Worm (Caenorhabditis elegans) whole organism, young adult: ENCODE measurements around the gene rict-1.
"Not testable (repeated sequence)": the region's sequence is repeated elsewhere in the genome, so short reads cannot be mapped to it uniquely, and the experiment has no call there.

Experiments
- B0035.1 ChIP-seq: sonication (generic microtip); optimal IDR thresholded peaks from 2 replicates; lab custom pipeline; 2016; ENCODE audit warnings: missing genetic modification characterization, mild to moderate bottlenecking, missing compliant biosample characterization, missing genotype, missing genetic modification reagents
- B0336.3 ChIP-seq: fragments of 200-800 bp; sonication (Bioruptor generic); IDR thresholded peaks from 2 replicates; pipeline ENCODE4 v1.3.6; 2022; ENCODE audit warnings: missing genetic modification characterization, missing compliant biosample characterization
- C06A6.2 ChIP-seq: fragments of 200-800 bp; sonication (Bioruptor generic); conservative IDR thresholded peaks from 2 replicates; pipeline ENCODE4 v1.3.6; 2022; ENCODE audit warnings: missing genetic modification characterization, missing compliant biosample characterization
- C17E4.6 ChIP-seq: fragments of 200-800 bp; sonication (Bioruptor generic); IDR thresholded peaks from 2 replicates; pipeline ENCODE4 v1.3.6; 2022; ENCODE audit warnings: missing genetic modification reagents, missing genetic modification characterization, missing compliant biosample characterization
- F23B12.7 ChIP-seq: sonication (generic microtip); optimal IDR thresholded peaks from 2 replicates; lab custom pipeline; 2017; ENCODE audit warnings: missing genetic modification characterization, mild to moderate bottlenecking, missing compliant biosample characterization, antibody characterized with exemption, moderate library complexity; ENCODE audit not compliant: insufficient read depth
- F39B2.1 ChIP-seq: fragments of 200-800 bp; sonication (Bioruptor generic); IDR thresholded peaks from 2 replicates; pipeline ENCODE4 v1.3.6; 2022; ENCODE audit warnings: missing genetic modification reagents, missing genetic modification characterization, missing compliant biosample characterization
- F52B5.7 ChIP-seq: sonication (generic microtip); optimal IDR thresholded peaks from 2 replicates; lab custom pipeline; 2016; ENCODE audit warnings: mild to moderate bottlenecking, missing genetic modification characterization, missing compliant biosample characterization
- K12H6.12 ChIP-seq: fragments of 200-800 bp; sonication (Bioruptor generic); optimal IDR thresholded peaks from 2 replicates; lab custom pipeline; 2018; ENCODE audit warnings: mild to moderate bottlenecking, missing genetic modification characterization, missing compliant biosample characterization
- Y53F4B.3 ChIP-seq: fragments of 200-800 bp; sonication (Bioruptor generic); IDR thresholded peaks from 2 replicates; pipeline ENCODE4 v1.3.6; 2022; ENCODE audit warnings: missing genetic modification reagents, missing genetic modification characterization, missing compliant biosample characterization
- ama-1 ChIP-seq, 3 experiments: fragments of 150-350 bp in 1 of 3; sonication (generic microtip) in 2 of 3; optimal IDR thresholded peaks; 2 replicates each; lab custom pipeline; 2014 to 2018; ENCODE audit warnings: missing biosample characterization in 2 of 3, missing genetic modification characterization in 2 of 3, missing genetic modification reagents in 2 of 3
- aptf-2 ChIP-seq: fragments of 200-800 bp; sonication (Bioruptor generic); conservative IDR thresholded peaks from 2 replicates; pipeline ENCODE4 v1.3.6; 2022; ENCODE audit warnings: missing genetic modification reagents, missing genetic modification characterization, missing compliant biosample characterization
- atf-7 ChIP-seq: sonication (generic microtip); optimal IDR thresholded peaks from 2 replicates; lab custom pipeline; 2017; ENCODE audit warnings: mild to moderate bottlenecking, missing genetic modification characterization, missing compliant biosample characterization
- attf-5 ChIP-seq: fragments of 200-800 bp; sonication (Bioruptor generic); optimal IDR thresholded peaks from 2 replicates; lab custom pipeline; 2018; ENCODE audit warnings: mild to moderate bottlenecking, missing genetic modification characterization, missing compliant biosample characterization
- ceh-100 ChIP-seq: fragments of 200-800 bp; sonication (Bioruptor generic); IDR thresholded peaks from 2 replicates; pipeline ENCODE4 v1.3.6; 2022; ENCODE audit warnings: missing genetic modification reagents, missing genetic modification characterization, missing compliant biosample characterization
- dox-1 ChIP-seq: fragments of 200-800 bp; sonication (Bioruptor generic); IDR thresholded peaks from 2 replicates; pipeline ENCODE4 v1.3.6; 2022; ENCODE audit warnings: missing genetic modification reagents, missing genetic modification characterization, missing compliant biosample characterization
- egl-18 ChIP-seq: fragments of 200-800 bp; sonication (Bioruptor generic); IDR thresholded peaks from 2 replicates; pipeline ENCODE4 v1.3.6; 2022; ENCODE audit warnings: missing genetic modification reagents, missing genetic modification characterization, missing compliant biosample characterization
- egl-44 ChIP-seq: fragments of 200-800 bp; sonication (Bioruptor generic); IDR thresholded peaks from 2 replicates; pipeline ENCODE4 v1.3.6; 2022; ENCODE audit warnings: missing genetic modification reagents, missing genetic modification characterization, missing compliant biosample characterization
- ets-4 ChIP-seq: fragments of 200-800 bp; sonication (Bioruptor generic); optimal IDR thresholded peaks from 2 replicates; lab custom pipeline; 2018; ENCODE audit warnings: mild to moderate bottlenecking, missing genetic modification characterization, missing compliant biosample characterization
- hlh-12 ChIP-seq: sonication (generic microtip); optimal IDR thresholded peaks from 2 replicates; lab custom pipeline; 2016; ENCODE audit warnings: missing genetic modification characterization, missing compliant biosample characterization
- hmg-1.2 ChIP-seq: fragments of 200-800 bp; sonication (Bioruptor generic); IDR thresholded peaks from 2 replicates; pipeline ENCODE4 v1.3.6; 2022; ENCODE audit warnings: missing genetic modification reagents, missing genetic modification characterization, missing compliant biosample characterization
- hsf-1 ChIP-seq: fragments of 200-800 bp; sonication (Bioruptor generic); IDR thresholded peaks from 2 replicates; pipeline ENCODE4 v1.3.6; 2022; ENCODE audit warnings: missing genetic modification reagents, missing genetic modification characterization, missing compliant biosample characterization
- lag-1 ChIP-seq: fragments of 200-800 bp; sonication (Bioruptor generic); IDR thresholded peaks from 2 replicates; pipeline ENCODE4 v1.3.6; 2022; ENCODE audit warnings: missing genetic modification reagents, missing genetic modification characterization, missing compliant biosample characterization
- let-607 ChIP-seq, 2 experiments: fragments of 200-800 bp in 1 of 2; sonication (Bioruptor generic) in 1 of 2; sonication (generic microtip) in 1 of 2; optimal IDR thresholded peaks; 2 replicates each; lab custom pipeline; 2016 to 2018; ENCODE audit warnings: mild to moderate bottlenecking in 2 of 2, missing compliant biosample characterization in 2 of 2, missing genetic modification characterization in 2 of 2, moderate library complexity in 2 of 2, missing genotype in 1 of 2
- lin-54 ChIP-seq: fragments of 200-800 bp; sonication (Bioruptor generic); optimal IDR thresholded peaks from 2 replicates; lab custom pipeline; 2018; ENCODE audit warnings: mild to moderate bottlenecking, missing genetic modification characterization, missing compliant biosample characterization
- madf-3 ChIP-seq: fragments of 200-800 bp; sonication (Bioruptor generic); IDR thresholded peaks from 2 replicates; pipeline ENCODE4 v1.3.6; 2022; ENCODE audit warnings: missing genetic modification reagents, missing genetic modification characterization, missing compliant biosample characterization
- nfya-1 ChIP-seq: sonication (generic microtip); optimal IDR thresholded peaks from 2 replicates; lab custom pipeline; 2017; ENCODE audit warnings: antibody characterized with exemption, missing compliant biosample characterization, missing genetic modification characterization, borderline replicate concordance; ENCODE audit not compliant: insufficient read depth
- nhr-27 ChIP-seq: fragments of 200-800 bp; sonication (Bioruptor generic); optimal IDR thresholded peaks from 2 replicates; lab custom pipeline; 2018; ENCODE audit warnings: mild to moderate bottlenecking, missing genetic modification characterization, moderate library complexity, missing compliant biosample characterization
- nhr-80 ChIP-seq: sonication (generic microtip); optimal IDR thresholded peaks from 2 replicates; lab custom pipeline; 2016; ENCODE audit warnings: missing genetic modification characterization, missing compliant biosample characterization
- nhr-90 ChIP-seq: sonication (generic microtip); optimal IDR thresholded peaks from 2 replicates; lab custom pipeline; 2016; ENCODE audit warnings: missing genotype, mild to moderate bottlenecking, missing genetic modification characterization, missing compliant biosample characterization
- pbrm-1 ChIP-seq: fragments of 200-800 bp; sonication (Bioruptor generic); IDR thresholded peaks from 2 replicates; pipeline ENCODE4 v1.3.6; 2022; ENCODE audit warnings: missing genetic modification reagents, missing genetic modification characterization, missing compliant biosample characterization
- rcor-1 ChIP-seq: fragments of 200-800 bp; sonication (Bioruptor generic); IDR thresholded peaks from 2 replicates; pipeline ENCODE4 v1.3.6; 2022; ENCODE audit warnings: missing genetic modification reagents, missing genetic modification characterization, missing compliant biosample characterization
- rec-8 ChIP-seq, 2 experiments: sonication (generic microtip); optimal IDR thresholded peaks; 2 replicates each; lab custom pipeline; 2016; ENCODE audit warnings: mild to moderate bottlenecking in 2 of 2, missing genetic modification characterization in 2 of 2, missing genetic modification reagents in 2 of 2, missing genotype in 2 of 2, missing biosample characterization in 1 of 2, missing compliant biosample characterization in 1 of 2, moderate library complexity in 1 of 2
- rpc-1 ChIP-seq, 2 experiments: fragments of 150-350 bp in 1 of 2; sonication (generic microtip) in 1 of 2; optimal IDR thresholded peaks; 2 replicates each; lab custom pipeline; 2014 to 2018; ENCODE audit warnings: missing biosample characterization in 1 of 2, missing genetic modification characterization in 1 of 2, missing genetic modification reagents in 1 of 2, missing genotype in 1 of 2
- snpc-4 ChIP-seq, 5 experiments: fragments of 150-350 bp in 1 of 5; sonication (generic microtip) in 4 of 5; optimal IDR thresholded peaks; 2 replicates each; lab custom pipeline; 2014 to 2018; ENCODE audit warnings: missing genetic modification characterization in 5 of 5, missing biosample characterization in 3 of 5, antibody characterized with exemption in 2 of 5, mild to moderate bottlenecking in 2 of 5, missing compliant biosample characterization in 2 of 5, missing genotype in 2 of 5, moderate library complexity in 2 of 5, missing genetic modification reagents in 1 of 5
- tbp1 ChIP-seq: fragments of 200-800 bp; sonication (Bioruptor generic); optimal IDR thresholded peaks from 2 replicates; lab custom pipeline; 2018; ENCODE audit warnings: mild to moderate bottlenecking, missing genetic modification characterization, missing compliant biosample characterization
- unc-62 ChIP-seq: fragments of 150-350 bp; optimal IDR thresholded peaks from 2 replicates; lab custom pipeline; 2014; ENCODE audit warnings: missing biosample characterization, missing genetic modification reagents, missing genetic modification characterization
- zfh-2 ChIP-seq: fragments of 200-800 bp; sonication (Bioruptor generic); conservative IDR thresholded peaks from 2 replicates; pipeline ENCODE4 v1.3.6; 2022; ENCODE audit warnings: missing genetic modification reagents, missing genetic modification characterization, missing compliant biosample characterization
- ztf-25 ChIP-seq: fragments of 200-800 bp; sonication (Bioruptor generic); IDR thresholded peaks from 2 replicates; pipeline ENCODE4 v1.3.6; 2022; ENCODE audit warnings: missing genetic modification reagents, missing genetic modification characterization, missing compliant biosample characterization
- ztf-6 ChIP-seq: fragments of 200-800 bp; sonication (Bioruptor generic); IDR thresholded peaks from 2 replicates; pipeline ENCODE4 v1.3.6; 2022; ENCODE audit warnings: missing genetic modification reagents, missing genetic modification characterization, missing compliant biosample characterization

Gene rict-1

ce11 chrII:13082403-13082802, 34.2 kb downstream of the rict-1 start, which contains the start of gene Y81G3A.6:
TSS of gene Y81G3A.6 (minus strand) at chrII:13082503.
- TF ChIP-seq hmg-1.2 (GFP tag; lab: Robert Waterston, UW); ztf-6 (GFP tag; lab: Robert Waterston, UW); B0035.1 (tag; lab: Kevin White, UChicago): not testable (repeated sequence)

ce11 chrII:13080607-13081006, 36.0 kb downstream of the rict-1 start, which contains the start of gene Y81G3A.2:
TSS of gene Y81G3A.2 (plus strand) at chrII:13080907.
- TF ChIP-seq rpc-1 (optimal IDR thresholded peaks at IDR 0.05; lab: Kevin White, UChicago); rpc-1 (tag; optimal IDR thresholded peaks at IDR 0.05; lab: Kevin White, UChicago); ets-4 (GFP tag; lab: Kevin White, UChicago); dox-1 (GFP tag; lab: Robert Waterston, UW): not testable (repeated sequence)

ce11 chrII:13078848-13079428, 37.7 kb downstream of the rict-1 start, which contains the start of gene F42G4.6:
TSS of gene F42G4.6 (plus strand) at chrII:13079378.
- TF ChIP-seq rec-8 (tag; optimal IDR thresholded peaks at IDR 0.05; lab: Kevin White, UChicago) = no peak
- no peak for TF ChIP-seq egl-18 (GFP tag; lab: Robert Waterston, UW)
- TF ChIP-seq unc-62 (GFP tag; lab: Kevin White, UChicago) = peak; percentile 16
- TF ChIP-seq lin-54 (GFP tag; lab: Kevin White, UChicago) = no peak
- TF ChIP-seq nhr-27 (tag; lab: Kevin White, UChicago) = no peak
- no peak for TF ChIP-seq F39B2.1 (GFP tag; lab: Robert Waterston, UW)
- TF ChIP-seq madf-3 (GFP tag; lab: Robert Waterston, UW) = no peak
- peak; percentile 65 for TF ChIP-seq nhr-80 (tag; lab: Kevin White, UChicago)

ce11 chrII:13077746-13078145, 38.9 kb downstream of the rict-1 start:
- TF ChIP-seq F39B2.1 (GFP tag; lab: Robert Waterston, UW) (no peak), let-607 (tag; optimal IDR thresholded peaks at IDR 0.05; lab: Kevin White, UChicago) (peak in 1 of 2 experiments; percentile 46), snpc-4 (GFP tag; optimal IDR thresholded peaks at IDR 0.05; lab: Kevin White, UChicago) (no peak), snpc-4 (tag; optimal IDR thresholded peaks at IDR 0.05; lab: Kevin White, UChicago) (peak in 2 of 4 experiments; percentile 3 to 12), aptf-2 (0 out of 2 replicates have a peak, but pooled peaks have one; percentile 32), Y53F4B.3 (GFP tag; lab: Robert Waterston, UW) (no peak), C17E4.6 (GFP tag; lab: Robert Waterston, UW) (no peak), lag-1 (GFP tag; lab: Robert Waterston, UW) (no peak), ets-4 (GFP tag; lab: Kevin White, UChicago) (no peak), zfh-2 (no peak), nhr-80 (tag; lab: Kevin White, UChicago) (peak; percentile 86), hlh-12 (tag; lab: Kevin White, UChicago) (no peak), nfya-1 (no peak), pbrm-1 (GFP tag; lab: Robert Waterston, UW) (no peak), tbp1 (GFP tag; lab: Kevin White, UChicago) (peak; percentile 24), C06A6.2 (no peak), ceh-100 (no peak), K12H6.12 (tag; lab: Kevin White, UChicago) (no peak), ama-1 (optimal IDR thresholded peaks at IDR 0.05; lab: Kevin White, UChicago) (no peak), ama-1 (GFP tag; optimal IDR thresholded peaks at IDR 0.05; lab: Kevin White, UChicago) (no peak), F23B12.7 (tag; lab: Kevin White, UChicago) (no peak), hsf-1 (GFP tag; lab: Robert Waterston, UW) (no peak), atf-7 (tag; lab: Kevin White, UChicago) (peak; percentile 63), lin-54 (GFP tag; lab: Kevin White, UChicago) (peak; percentile 19), B0336.3 (GFP tag; lab: Robert Waterston, UW) (peak; percentile 49; the same call in 1 of the 2 replicates), ztf-25 (no peak), dox-1 (GFP tag; lab: Robert Waterston, UW) (peak; percentile 10; the same call in 1 of the 2 replicates), attf-5 (GFP tag; lab: Kevin White, UChicago) (peak; percentile 0), nhr-90 (peak; percentile 17), F52B5.7 (tag; lab: Kevin White, UChicago) (no peak), rcor-1 (GFP tag; lab: Robert Waterston, UW) (no peak), egl-44 (no peak)
